Fruit fly (Drosophila melanogaster): ENCODE data around the gene CG14985.

DNA sequence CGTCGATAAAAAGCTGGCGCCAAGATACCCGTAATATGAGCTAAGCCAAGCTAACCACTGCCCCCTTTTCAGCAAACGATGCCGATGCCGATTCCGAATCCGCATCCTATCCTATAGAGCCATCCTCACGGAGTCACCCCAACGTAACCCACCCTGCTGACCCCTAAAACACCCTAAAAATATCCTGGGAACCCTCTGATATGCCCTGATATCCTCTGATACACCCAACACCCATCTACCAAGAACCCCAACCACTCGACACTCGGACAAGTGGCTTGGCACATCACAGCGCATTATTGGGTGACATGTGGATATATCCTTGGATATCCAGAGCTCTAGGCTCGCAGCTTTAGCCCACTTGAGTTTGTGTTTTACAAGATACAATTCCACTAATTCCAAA is 1.8 kb upstream of the CG14985 start:
- TF ChIP-seq lz (GFP tag; optimal IDR thresholded peaks at IDR 0.05) (no peak), CG6276 (GFP tag; optimal IDR thresholded peaks at IDR 0.05) (no peak), Eip78C (GFP tag) (no peak), achi (GFP tag; optimal IDR thresholded peaks at IDR 0.05) (no peak), CG4318 (GFP tag; optimal IDR thresholded peaks at IDR 0.05) (no peak), CG6792 (GFP tag; optimal IDR thresholded peaks at IDR 0.05) (no peak), OdsH (GFP tag; optimal IDR thresholded peaks at IDR 0.05) (no peak), Eip75B (GFP tag; optimal IDR thresholded peaks at IDR 0.05) (no peak), CG11762 (GFP tag; optimal IDR thresholded peaks at IDR 0.05; ENCODE audit: insufficient read depth) (no peak)
